Worm (Caenorhabditis elegans) whole organism, late embryonic: ENCODE measurements around the gene act-1.

ENCODE experiments used
- ama-1 ChIP-seq: fragments of 150-350 bp; optimal IDR thresholded peaks from 2 replicates; lab custom pipeline; 2014
- fkh-10 ChIP-seq: fragments of 150-350 bp; optimal IDR thresholded peaks from 2 replicates; lab custom pipeline; 2014; ENCODE audit warnings: missing biosample characterization, missing genetic modification reagents, missing genetic modification characterization
- fkh-6 ChIP-seq: sonication (generic microtip); optimal IDR thresholded peaks from 2 replicates; lab custom pipeline; 2016; ENCODE audit warnings: missing genetic modification characterization, missing compliant biosample characterization
- pqm-1 ChIP-seq: sonication (generic microtip); optimal IDR thresholded peaks from 2 replicates; lab custom pipeline; 2016; ENCODE audit warnings: missing genetic modification characterization, missing compliant biosample characterization

DNA sequence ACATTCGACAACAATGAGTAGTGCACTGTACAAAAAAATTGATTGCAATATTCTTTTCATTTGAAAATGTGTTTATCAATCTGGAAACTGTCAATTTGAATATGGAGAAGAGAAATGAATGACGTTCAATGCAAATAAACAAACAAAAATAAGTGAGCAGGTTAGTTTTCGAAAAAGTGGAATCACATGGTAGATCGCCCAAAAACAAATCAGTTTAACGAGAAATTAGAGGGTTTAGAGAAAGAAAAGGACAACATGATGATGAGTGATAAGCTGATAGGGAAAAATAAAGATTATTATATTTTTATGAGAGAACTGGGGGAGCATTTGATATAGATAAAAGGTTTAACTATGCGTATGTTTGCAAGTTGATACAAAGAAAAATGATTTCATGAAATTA lies 11.6 kb upstream of the act-1 start, which contains the start of gene T04C12.8:
- TF ChIP-seq fkh-10 (GFP tag; lab: Kevin White, UChicago) (no peak), pqm-1 (tag; lab: Kevin White, UChicago) (no peak), fkh-6 (tag; lab: Kevin White, UChicago) (no peak), ama-1 (no peak)
